Worm (Caenorhabditis elegans): ENCODE measurements around the gene F38B2.3.

ce11 chrX:11243604-11244003 lies 42.5 kb downstream of the F38B2.3 start:
- no peak for TF ChIP-seq ztf-11 (tag; optimal IDR thresholded peaks at IDR 0.05)
- TF ChIP-seq snpc-4 (tag; optimal IDR thresholded peaks at IDR 0.05): no peak
- TF ChIP-seq nhr-11 (tag; optimal IDR thresholded peaks at IDR 0.05): no peak
- no peak for TF ChIP-seq ceh-82 (tag; optimal IDR thresholded peaks at IDR 0.05)
- no peak for TF ChIP-seq lin-13 (GFP tag; optimal IDR thresholded peaks at IDR 0.05)
- no peak for TF ChIP-seq unc-62 (GFP tag; optimal IDR thresholded peaks at IDR 0.05)
- no peak for TF ChIP-seq ama-1 (optimal IDR thresholded peaks at IDR 0.05)
- no peak for TF ChIP-seq mdl-1 (tag; optimal IDR thresholded peaks at IDR 0.05)
- TF ChIP-seq ceh-16 (tag; optimal IDR thresholded peaks at IDR 0.05): no peak
- TF ChIP-seq aly-2 (tag; optimal IDR thresholded peaks at IDR 0.05): no peak
- no peak for TF ChIP-seq nhr-10 (tag; optimal IDR thresholded peaks at IDR 0.05)
- TF ChIP-seq unc-39 (tag; optimal IDR thresholded peaks at IDR 0.05): no peak
